Fruit fly (Drosophila melanogaster) Kc167 (cell line): ENCODE results near the gene Ldaf1.

ENCODE experiments used
- h ChIP-seq: fragments of >200 bp; optimal IDR thresholded peaks from 3 replicates; lab custom pipeline; 2018; ENCODE audit warnings: missing external identifiers
- insv ChIP-seq: fragments of >200 bp; optimal IDR thresholded peaks from 3 replicates; lab custom pipeline; 2018; ENCODE audit warnings: missing external identifiers

DNA sequence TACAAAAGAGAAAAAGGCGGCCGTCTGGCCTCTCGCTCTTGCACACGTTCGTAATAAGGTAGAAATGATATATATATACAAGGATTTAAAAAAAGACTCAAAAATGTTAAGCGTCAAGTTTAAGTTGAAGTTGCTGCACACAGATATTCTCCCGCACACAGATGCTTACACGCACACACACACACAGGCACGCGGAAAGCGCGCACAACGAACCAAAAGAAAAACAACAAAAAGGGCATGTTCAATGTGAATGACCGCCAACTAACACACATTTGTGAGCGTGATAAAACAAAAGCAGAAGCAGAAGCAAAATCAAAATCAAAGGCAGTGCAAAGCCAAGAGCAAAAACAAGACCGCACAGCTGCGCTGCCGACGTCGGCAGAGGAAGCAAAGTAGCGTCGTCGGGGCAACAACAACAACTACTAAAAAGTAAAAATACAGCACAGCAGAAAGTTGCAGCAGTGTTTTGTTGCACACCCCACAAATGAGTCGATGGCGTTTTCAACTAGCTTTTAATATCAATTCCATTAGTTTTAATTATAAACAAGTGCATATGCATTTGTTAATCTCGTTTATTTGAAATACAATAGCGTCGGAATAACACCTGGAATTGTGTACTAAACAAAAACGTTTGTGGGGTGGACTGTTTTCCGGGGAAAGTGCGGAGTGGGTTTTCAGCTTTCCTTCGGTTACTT, 45.6 kb upstream of the Ldaf1 start:
- TF ChIP-seq h (lab: Kevin White, UChicago) = no peak
- no peak for TF ChIP-seq insv
